Fruit fly (Drosophila melanogaster): ENCODE measurements around the gene Atx-1.
A peak's percentile ranks its signal among the peaks of the same experiment; 100 is the strongest.

Atx-1 gene

dm6 chrX:6863289-6863938 lies 40.4 kb downstream of the Atx-1 start, which contains the start of gene CG43736:
Gene CG43736 (plus strand): TSS chrX:6863888.
- TF ChIP-seq CG11617 (GFP tag; optimal IDR thresholded peaks at IDR 0.05), result peak; percentile 96
- peak; percentile 63 for TF ChIP-seq Mnt (GFP tag; optimal IDR thresholded peaks at IDR 0.05)
- TF ChIP-seq CG1620 (GFP tag; optimal IDR thresholded peaks at IDR 0.05), result peak; percentile 86
- peak; percentile 91 for TF ChIP-seq CG5204 (GFP tag; optimal IDR thresholded peaks at IDR 0.05)
- TF ChIP-seq CG7101 (tag; optimal IDR thresholded peaks at IDR 0.05), result peak; percentile 97
- TF ChIP-seq CG33017 (tag; optimal IDR thresholded peaks at IDR 0.05), result peak; percentile 96
- peak; percentile 94 for TF ChIP-seq CG7045 (GFP tag; optimal IDR thresholded peaks at IDR 0.05)
- peak; percentile 48 for TF ChIP-seq cic (GFP tag; optimal IDR thresholded peaks at IDR 0.05)
- peak; percentile 97 for TF ChIP-seq CG12768 (GFP tag; optimal IDR thresholded peaks at IDR 0.05)
- peak; percentile 89 for TF ChIP-seq Hr96 (GFP tag; optimal IDR thresholded peaks at IDR 0.05)
- peak; percentile 74 for TF ChIP-seq ovo (GFP tag; optimal IDR thresholded peaks at IDR 0.05)
- TF ChIP-seq toe (GFP tag; optimal IDR thresholded peaks at IDR 0.05), result peak; percentile 87
- peak; percentile 90 for TF ChIP-seq pad (GFP tag; optimal IDR thresholded peaks at IDR 0.05)
- TF ChIP-seq CG14711 (tag; optimal IDR thresholded peaks at IDR 0.05), result peak; percentile 96
- TF ChIP-seq kay (GFP tag; ENCODE audit: borderline replicate concordance), result no peak
- TF ChIP-seq tj (GFP tag; optimal IDR thresholded peaks at IDR 0.05), result peak; percentile 60
- TF ChIP-seq cnc (optimal IDR thresholded peaks at IDR 0.05), result no peak
- peak; percentile 75 for TF ChIP-seq Clk (GFP tag; optimal IDR thresholded peaks at IDR 0.05)
- peak; percentile 97 for TF ChIP-seq bab1 (GFP tag; optimal IDR thresholded peaks at IDR 0.05)
- TF ChIP-seq Crg-1 (GFP tag; optimal IDR thresholded peaks at IDR 0.05), result peak; percentile 89

- TF ChIP-seq bab1 (GFP tag; optimal IDR thresholded peaks at IDR 0.05) (no peak), pad (GFP tag; optimal IDR thresholded peaks at IDR 0.05) (peak; percentile 14), CG33017 (tag; optimal IDR thresholded peaks at IDR 0.05) (no peak)
Observed at dm6 chrX:6865039-6865438, 42.0 kb downstream of the Atx-1 start.

- TF ChIP-seq pad (GFP tag; optimal IDR thresholded peaks at IDR 0.05) (peak; percentile 79), cic (GFP tag; optimal IDR thresholded peaks at IDR 0.05) (peak; percentile 27), CG7045 (GFP tag; optimal IDR thresholded peaks at IDR 0.05) (no peak), tj (GFP tag; optimal IDR thresholded peaks at IDR 0.05) (peak; percentile 41), Mnt (GFP tag; optimal IDR thresholded peaks at IDR 0.05) (peak; percentile 53), ovo (GFP tag; optimal IDR thresholded peaks at IDR 0.05) (peak; percentile 48)
Observed at dm6 chrX:6866040-6866439, 43.0 kb downstream of the Atx-1 start.

- TF ChIP-seq toe (GFP tag; optimal IDR thresholded peaks at IDR 0.05) (no peak), CG1620 (GFP tag; optimal IDR thresholded peaks at IDR 0.05) (no peak), CG12768 (GFP tag; optimal IDR thresholded peaks at IDR 0.05) (no peak), ovo (GFP tag; optimal IDR thresholded peaks at IDR 0.05) (no peak), CG5204 (GFP tag; optimal IDR thresholded peaks at IDR 0.05) (peak; percentile 2)
Observed at dm6 chrX:6866764-6867163, 43.8 kb downstream of the Atx-1 start.

- TF ChIP-seq toe (GFP tag; optimal IDR thresholded peaks at IDR 0.05) (peak; percentile 53), CG11617 (GFP tag; optimal IDR thresholded peaks at IDR 0.05) (peak; percentile 82), CG5204 (GFP tag; optimal IDR thresholded peaks at IDR 0.05) (peak; percentile 68), Crg-1 (GFP tag; optimal IDR thresholded peaks at IDR 0.05) (peak; percentile 39), bab1 (GFP tag; optimal IDR thresholded peaks at IDR 0.05) (peak; percentile 20), Hr96 (GFP tag; optimal IDR thresholded peaks at IDR 0.05) (peak; percentile 34), Mnt (GFP tag; optimal IDR thresholded peaks at IDR 0.05) (no peak), CG33017 (tag; optimal IDR thresholded peaks at IDR 0.05) (peak; percentile 2), cic (GFP tag; optimal IDR thresholded peaks at IDR 0.05) (no peak), tj (GFP tag; optimal IDR thresholded peaks at IDR 0.05) (peak; percentile 4), ovo (GFP tag; optimal IDR thresholded peaks at IDR 0.05) (no peak), CG7101 (tag; optimal IDR thresholded peaks at IDR 0.05) (peak; percentile 44), kay (GFP tag; ENCODE audit: borderline replicate concordance) (peak; percentile 48), CG7045 (GFP tag; optimal IDR thresholded peaks at IDR 0.05) (peak; percentile 65), pad (GFP tag; optimal IDR thresholded peaks at IDR 0.05) (peak; percentile 43), CG1620 (GFP tag; optimal IDR thresholded peaks at IDR 0.05) (peak; percentile 20), CG14711 (tag; optimal IDR thresholded peaks at IDR 0.05) (peak; percentile 43), CG12768 (GFP tag; optimal IDR thresholded peaks at IDR 0.05) (no peak)
Observed at dm6 chrX:6867175-6868023, 44.4 kb downstream of the Atx-1 start, which contains the start of gene CG14434. Gene CG14434 (minus strand): TSS chrX:6867194.

dm6 chrX:6868024-6868628 lies 45.1 kb downstream of the Atx-1 start:
- TF ChIP-seq Mnt (GFP tag; optimal IDR thresholded peaks at IDR 0.05) (peak; percentile 54), bab1 (GFP tag; optimal IDR thresholded peaks at IDR 0.05) (peak; percentile 11), CG5204 (GFP tag; optimal IDR thresholded peaks at IDR 0.05) (no peak), CG14711 (tag; optimal IDR thresholded peaks at IDR 0.05) (no peak), CG7045 (GFP tag; optimal IDR thresholded peaks at IDR 0.05) (no peak), CG11617 (GFP tag; optimal IDR thresholded peaks at IDR 0.05) (no peak), Hr96 (GFP tag; optimal IDR thresholded peaks at IDR 0.05) (no peak), Clk (GFP tag; optimal IDR thresholded peaks at IDR 0.05) (no peak), Crg-1 (GFP tag; optimal IDR thresholded peaks at IDR 0.05) (no peak), CG7101 (tag; optimal IDR thresholded peaks at IDR 0.05) (no peak), ovo (GFP tag; optimal IDR thresholded peaks at IDR 0.05) (no peak), cic (GFP tag; optimal IDR thresholded peaks at IDR 0.05) (peak; percentile 62), pad (GFP tag; optimal IDR thresholded peaks at IDR 0.05) (peak; percentile 3), kay (GFP tag; ENCODE audit: borderline replicate concordance) (no peak), cnc (optimal IDR thresholded peaks at IDR 0.05) (no peak), CG1620 (GFP tag; optimal IDR thresholded peaks at IDR 0.05) (no peak), tj (GFP tag; optimal IDR thresholded peaks at IDR 0.05) (peak; percentile 37), toe (GFP tag; optimal IDR thresholded peaks at IDR 0.05) (no peak), CG33017 (tag; optimal IDR thresholded peaks at IDR 0.05) (no peak)

Data from whole organism, adult.